Worm (Caenorhabditis elegans) whole organism, L2 larva: ENCODE data around the gene dpy-30.

Experiments used
- F13H6.1 ChIP-seq: sonication (generic microtip); optimal IDR thresholded peaks from 2 replicates; lab custom pipeline; 2016; ENCODE audit warnings: missing genetic modification characterization, missing compliant biosample characterization
- ZK546.5 ChIP-seq: sonication (generic microtip); optimal IDR thresholded peaks from 2 replicates; lab custom pipeline; 2017; ENCODE audit warnings: missing biosample characterization, missing genetic modification characterization
- ama-1 ChIP-seq: fragments of 150-350 bp; optimal IDR thresholded peaks from 2 replicates; lab custom pipeline; 2018; ENCODE audit warnings: inconsistent platforms
- elt-3 ChIP-seq: sonication (generic microtip); optimal IDR thresholded peaks from 2 replicates; lab custom pipeline; 2017; ENCODE audit warnings: missing biosample characterization, missing genetic modification characterization
- lin-13 ChIP-seq: fragments of 150-350 bp; optimal IDR thresholded peaks from 2 replicates; lab custom pipeline; 2014; ENCODE audit warnings: missing biosample characterization, missing genetic modification reagents, missing genetic modification characterization
- nhr-25 ChIP-seq: fragments of 150-350 bp; sonication (generic microtip); optimal IDR thresholded peaks from 3 replicates; lab custom pipeline; 2014; ENCODE audit warnings: missing biosample characterization, missing genetic modification characterization
- sem-4 ChIP-seq: fragments of 150-350 bp; optimal IDR thresholded peaks from 2 replicates; lab custom pipeline; 2014; ENCODE audit warnings: missing biosample characterization, missing genetic modification reagents, missing genetic modification characterization
- skn-1 ChIP-seq: sonication (generic microtip); optimal IDR thresholded peaks from 2 replicates; lab custom pipeline; 2017; ENCODE audit warnings: missing biosample characterization, missing genetic modification characterization
- snpc-4 ChIP-seq: fragments of 150-350 bp; optimal IDR thresholded peaks from 2 replicates; lab custom pipeline; 2014; ENCODE audit warnings: missing biosample characterization, missing genetic modification characterization
- unc-62 ChIP-seq: fragments of 150-350 bp; optimal IDR thresholded peaks from 2 replicates; lab custom pipeline; 2014; ENCODE audit warnings: missing biosample characterization, missing genetic modification reagents, missing genetic modification characterization
- zag-1 ChIP-seq: fragments of 150-350 bp; optimal IDR thresholded peaks from 2 replicates; lab custom pipeline; 2014; ENCODE audit warnings: missing biosample characterization, missing genetic modification characterization
- ztf-11 ChIP-seq: sonication (generic microtip); optimal IDR thresholded peaks from 2 replicates; lab custom pipeline; 2017; ENCODE audit warnings: missing biosample characterization, missing genetic modification characterization

DNA sequence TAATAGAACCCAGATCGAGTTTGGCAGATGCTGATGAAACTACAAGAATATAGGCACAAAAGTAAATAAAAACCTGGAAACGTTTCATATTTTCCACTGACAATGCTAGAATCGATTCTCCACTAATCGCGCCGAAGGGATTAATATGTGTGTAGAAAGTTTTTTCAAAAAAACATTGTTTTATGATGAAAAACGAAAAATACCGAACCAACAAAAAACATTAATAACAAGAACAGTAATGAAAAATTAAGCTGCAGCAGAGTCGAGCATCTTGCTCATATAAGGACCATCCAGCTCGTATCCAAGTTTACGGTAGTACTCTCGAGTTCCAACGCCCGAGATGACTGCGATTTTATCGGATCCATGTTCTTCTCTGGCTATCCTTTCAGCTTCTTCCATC is 12.0 kb upstream of the dpy-30 start, which contains the start of gene clec-224:
- TF ChIP-seq skn-1 (tag; lab: Kevin White, UChicago) (no peak), zag-1 (tag; lab: Kevin White, UChicago) (no peak), snpc-4 (tag; lab: Kevin White, UChicago) (no peak), lin-13 (GFP tag; lab: Kevin White, UChicago) (no peak), nhr-25 (no peak), ztf-11 (no peak), unc-62 (GFP tag; lab: Kevin White, UChicago) (no peak), sem-4 (tag; lab: Kevin White, UChicago) (no peak), elt-3 (no peak), ama-1 (lab: Kevin White, UChicago) (no peak), ZK546.5 (tag; lab: Kevin White, UChicago) (no peak), F13H6.1 (tag; lab: Kevin White, UChicago) (no peak)
